Worm (Caenorhabditis elegans): ENCODE results near the gene pals-28.

The pals-28 gene

DNA sequence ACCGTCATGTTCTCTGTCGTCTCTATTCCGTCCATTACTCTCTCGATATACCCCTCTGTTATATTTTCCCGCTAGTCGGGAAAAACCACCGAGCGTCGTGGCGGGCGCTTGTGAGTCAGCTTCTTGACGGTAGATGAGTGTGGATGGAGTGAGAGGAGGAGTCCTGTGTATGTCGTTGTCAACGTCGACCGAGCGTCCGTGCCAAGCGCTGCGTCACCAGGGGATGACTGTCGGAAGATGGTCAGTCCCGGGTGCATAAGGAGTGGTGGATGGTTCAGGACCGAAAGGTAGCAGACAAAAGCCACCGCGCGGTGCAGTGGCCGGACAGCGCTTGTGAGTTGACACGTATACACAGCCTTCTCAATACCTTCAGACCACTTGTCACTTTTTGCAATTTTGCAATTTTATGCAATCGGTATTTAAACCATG, 15.2 kb upstream of the pals-28 start:
- TF ChIP-seq unc-120 (tag; optimal IDR thresholded peaks at IDR 0.05; ENCODE audit: poor library complexity, severe bottlenecking) (peak; percentile 73), cnd-1 (tag; optimal IDR thresholded peaks at IDR 0.05) (peak; percentile 73), lsy-2 (tag; optimal IDR thresholded peaks at IDR 0.05) (peak; percentile 7), lin-32 (GFP tag; optimal IDR thresholded peaks at IDR 0.05) (peak; percentile 32), ceh-83 (GFP tag; optimal IDR thresholded peaks at IDR 0.05) (peak; percentile 78), bed-3 (GFP tag; optimal IDR thresholded peaks at IDR 0.05) (peak; percentile 43), flh-1 (GFP tag; optimal IDR thresholded peaks at IDR 0.05) (peak; percentile 36), ham-2 (GFP tag; optimal IDR thresholded peaks at IDR 0.05) (peak; percentile 79), drap-1 (GFP tag; optimal IDR thresholded peaks at IDR 0.05) (peak; percentile 68), M03D4.4 (tag; optimal IDR thresholded peaks at IDR 0.05) (peak; percentile 68), sptf-1 (tag; optimal IDR thresholded peaks at IDR 0.05) (peak; percentile 80), ceh-43 (GFP tag; optimal IDR thresholded peaks at IDR 0.05) (peak; percentile 53), sem-2 (GFP tag; optimal IDR thresholded peaks at IDR 0.05) (peak; percentile 50), mls-2 (tag; optimal IDR thresholded peaks at IDR 0.05) (peak; percentile 88)

DNA sequence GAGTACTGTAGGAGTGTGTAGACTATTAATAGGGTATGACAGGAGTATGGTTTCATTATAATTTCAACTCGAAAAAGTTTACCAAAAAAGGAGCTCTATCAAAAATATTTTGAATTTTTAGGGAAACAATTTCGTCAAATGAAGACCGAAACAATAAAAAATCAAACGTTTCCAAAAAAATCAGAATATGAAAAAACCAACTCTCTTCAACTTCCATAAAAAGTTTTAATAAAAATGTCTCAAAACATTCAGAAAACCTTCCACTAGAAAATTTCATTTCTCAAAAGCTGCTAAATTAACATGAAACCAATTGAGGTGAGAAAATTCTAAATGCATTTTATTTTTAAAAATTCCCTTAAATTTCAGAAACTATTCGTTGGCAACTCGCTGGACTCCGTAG, 14.0 kb upstream of the pals-28 start, which contains the start of gene ckb-3:
Gene ckb-3 (plus strand): TSS at position 301 of the 400 bp plus-strand sequence.
- TF ChIP-seq elt-3 (tag; optimal IDR thresholded peaks at IDR 0.05) = no peak
- TF ChIP-seq blmp-1 (tag; optimal IDR thresholded peaks at IDR 0.05) = no peak
- no peak for TF ChIP-seq mls-2 (tag; optimal IDR thresholded peaks at IDR 0.05)
- no peak for TF ChIP-seq unc-120 (tag; optimal IDR thresholded peaks at IDR 0.05; ENCODE audit: poor library complexity, severe bottlenecking)
- TF ChIP-seq lsy-2 (tag; optimal IDR thresholded peaks at IDR 0.05) = no peak
- TF ChIP-seq M03D4.4 (tag; optimal IDR thresholded peaks at IDR 0.05) = no peak
- no peak for TF ChIP-seq ces-1 (GFP tag; optimal IDR thresholded peaks at IDR 0.05)
- TF ChIP-seq sem-2 (GFP tag; optimal IDR thresholded peaks at IDR 0.05) = no peak
- no peak for TF ChIP-seq flh-1 (GFP tag; optimal IDR thresholded peaks at IDR 0.05)
- TF ChIP-seq tbx-8 (GFP tag; optimal IDR thresholded peaks at IDR 0.05) = no peak

DNA sequence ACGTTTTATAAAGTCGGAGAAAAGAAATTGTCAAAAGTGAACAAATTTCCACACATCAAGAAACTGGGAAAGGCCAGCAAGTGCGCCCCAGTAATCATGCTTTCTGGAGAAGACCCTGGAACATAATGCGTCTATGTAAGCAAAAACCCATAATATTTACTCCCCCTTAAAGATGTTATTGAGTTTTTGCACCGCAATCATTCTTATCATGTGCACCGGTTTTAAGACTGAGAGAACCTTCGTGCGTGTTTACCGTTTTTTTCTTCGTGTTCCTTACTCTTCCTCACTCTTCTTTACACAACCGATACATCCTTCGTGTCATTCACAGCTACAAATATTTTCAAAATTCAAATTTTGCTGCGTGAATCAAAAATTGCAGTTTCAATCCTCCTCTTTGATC, 11.7 kb upstream of the pals-28 start:
- no peak for TF ChIP-seq ceh-83 (GFP tag; optimal IDR thresholded peaks at IDR 0.05)
- TF ChIP-seq flh-1 (GFP tag; optimal IDR thresholded peaks at IDR 0.05) = no peak
- TF ChIP-seq M03D4.4 (tag; optimal IDR thresholded peaks at IDR 0.05) = no peak
- TF ChIP-seq unc-120 (tag; optimal IDR thresholded peaks at IDR 0.05; ENCODE audit: poor library complexity, severe bottlenecking) = no peak

DNA sequence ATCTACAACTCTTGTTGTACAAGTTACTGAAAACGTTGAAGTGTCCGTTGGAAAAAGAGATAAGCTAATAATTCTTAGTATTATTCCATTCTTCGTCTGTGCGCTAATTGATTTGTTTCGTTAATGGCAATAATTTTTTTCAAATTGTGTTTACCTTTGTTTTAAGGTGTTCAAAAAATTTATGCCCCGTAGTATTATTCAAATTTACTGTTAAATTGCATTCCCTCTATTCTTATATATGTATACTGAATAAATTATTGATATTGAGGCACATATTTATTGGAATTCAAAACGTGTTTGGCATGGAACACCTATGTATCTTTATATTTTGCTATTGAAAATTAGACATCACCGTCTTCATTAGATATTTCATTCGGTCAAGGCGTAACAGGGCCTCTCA, 9.7 kb upstream of the pals-28 start, which contains the start of gene pals-26:
Gene pals-26 (plus strand): TSS at position 301 of the 400 bp plus-strand sequence.
- TF ChIP-seq elt-3 (tag; optimal IDR thresholded peaks at IDR 0.05) (no peak), unc-62 (GFP tag; optimal IDR thresholded peaks at IDR 0.05) (no peak), mep-1 (tag; optimal IDR thresholded peaks at IDR 0.05) (no peak), ces-1 (GFP tag; optimal IDR thresholded peaks at IDR 0.05) (no peak)

DNA sequence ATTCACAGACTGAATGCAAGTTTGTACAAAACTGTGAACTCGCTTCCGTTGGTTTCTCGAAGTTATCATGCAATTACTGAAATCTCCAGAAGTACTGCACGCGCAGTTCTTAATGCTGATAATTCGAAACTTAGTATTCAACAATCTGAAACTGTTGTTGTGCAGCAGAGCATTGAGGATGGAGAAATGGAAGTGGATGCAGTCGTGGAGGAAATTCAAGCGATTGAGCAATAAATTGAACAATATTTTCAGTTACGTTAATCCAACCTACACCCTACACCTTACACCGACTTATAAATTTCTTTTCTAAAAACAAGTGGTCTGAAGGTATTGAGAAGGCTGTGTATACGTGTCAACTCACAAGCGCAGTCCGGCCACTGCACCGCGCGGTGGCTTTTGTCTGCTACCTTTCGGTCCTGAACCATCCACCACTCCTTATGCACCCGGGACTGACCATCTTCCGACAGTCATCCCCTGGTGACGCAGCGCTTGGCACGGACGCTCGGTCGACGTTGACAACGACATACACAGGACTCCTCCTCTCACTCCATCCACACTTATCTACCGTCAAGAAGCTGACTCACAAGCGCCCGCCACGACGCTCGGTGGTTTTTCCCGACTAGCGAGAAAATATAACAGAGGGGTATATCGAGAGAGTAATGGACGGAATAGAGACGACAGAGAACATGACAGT, 5.8 kb upstream of the pals-28 start:
- TF ChIP-seq cnd-1 (tag; optimal IDR thresholded peaks at IDR 0.05) (peak; percentile 66), drap-1 (GFP tag; optimal IDR thresholded peaks at IDR 0.05) (peak; percentile 65), ceh-83 (GFP tag; optimal IDR thresholded peaks at IDR 0.05) (peak; percentile 77), lsy-2 (tag; optimal IDR thresholded peaks at IDR 0.05) (peak; percentile 13), sptf-1 (tag; optimal IDR thresholded peaks at IDR 0.05) (peak; percentile 69), sem-2 (GFP tag; optimal IDR thresholded peaks at IDR 0.05) (peak; percentile 61), unc-120 (tag; optimal IDR thresholded peaks at IDR 0.05; ENCODE audit: poor library complexity, severe bottlenecking) (peak; percentile 56), lin-13 (tag; optimal IDR thresholded peaks at IDR 0.05) (peak; percentile 10), mls-2 (tag; optimal IDR thresholded peaks at IDR 0.05) (peak; percentile 87), ham-2 (GFP tag; optimal IDR thresholded peaks at IDR 0.05) (peak; percentile 44), mep-1 (tag; optimal IDR thresholded peaks at IDR 0.05) (peak; percentile 33), pha-4 (tag; optimal IDR thresholded peaks at IDR 0.05) (peak; percentile 13), M03D4.4 (tag; optimal IDR thresholded peaks at IDR 0.05) (peak; percentile 79), hlh-1 (tag; optimal IDR thresholded peaks at IDR 0.05) (peak; percentile 53), tbx-8 (GFP tag; optimal IDR thresholded peaks at IDR 0.05) (peak; percentile 33), bed-3 (GFP tag; optimal IDR thresholded peaks at IDR 0.05) (peak; percentile 45), nhr-2 (tag; optimal IDR thresholded peaks at IDR 0.05) (peak; percentile 25), ceh-43 (GFP tag; optimal IDR thresholded peaks at IDR 0.05) (peak; percentile 23), lin-32 (GFP tag; optimal IDR thresholded peaks at IDR 0.05) (peak; percentile 10)

- TF ChIP-seq nhr-28 (tag; optimal IDR thresholded peaks at IDR 0.05) (no peak), elt-1 (tag; optimal IDR thresholded peaks at IDR 0.05; ENCODE audit: borderline replicate concordance, insufficient read depth) (no peak)
Measured at ce11 chrIII:4379717-4380116, 4.9 kb upstream of the pals-28 start, which contains the start of gene B0284.3. Gene B0284.3, minus strand, starts transcription at chrIII:4379817.

All from whole organism, mixed stage, embryonic.